Worm (Caenorhabditis elegans) whole organism, dauer: ENCODE results near the gene ckk-1.

Experiments
- unc-62 ChIP-seq: sonication (generic microtip); optimal IDR thresholded peaks from 2 replicates; lab custom pipeline; 2017; ENCODE audit warnings: missing biosample characterization, missing genetic modification reagents, missing genetic modification characterization

ckk-1 gene

DNA sequence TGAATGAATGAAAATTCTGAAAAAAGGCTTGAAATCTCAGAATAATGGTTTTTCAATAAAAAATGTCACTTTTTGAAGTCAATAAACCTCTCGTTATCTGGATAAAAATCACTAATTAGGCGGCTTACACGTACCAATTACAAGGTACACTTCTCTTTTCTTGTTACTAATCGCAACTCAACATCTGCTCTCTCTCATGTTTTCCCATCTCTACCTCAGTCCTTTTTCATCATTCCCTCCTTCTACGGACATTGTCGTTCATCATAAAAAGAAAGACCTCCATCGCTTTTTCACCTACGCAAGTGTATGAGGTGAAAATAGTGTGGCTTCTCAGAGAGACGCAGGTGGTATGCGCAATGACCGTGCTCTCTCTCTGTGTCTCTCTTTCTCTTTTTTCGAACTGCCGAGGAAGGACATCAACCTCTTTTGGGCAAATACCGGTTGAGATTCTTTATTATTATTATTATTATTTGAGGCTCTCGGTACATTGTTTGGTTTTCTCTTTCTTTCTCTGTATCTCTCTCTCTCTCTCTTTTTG is 32.7 kb downstream of the ckk-1 start:
- TF ChIP-seq unc-62 (GFP tag; lab: Kevin White, UChicago), result no peak

- no peak for TF ChIP-seq unc-62 (GFP tag; lab: Kevin White, UChicago)
Measured at ce11 chrIII:5674196-5674595, 38.9 kb downstream of the ckk-1 start.

- no peak for TF ChIP-seq unc-62 (GFP tag; lab: Kevin White, UChicago)
Measured at ce11 chrIII:5675384-5675984, 40.2 kb downstream of the ckk-1 start.

DNA sequence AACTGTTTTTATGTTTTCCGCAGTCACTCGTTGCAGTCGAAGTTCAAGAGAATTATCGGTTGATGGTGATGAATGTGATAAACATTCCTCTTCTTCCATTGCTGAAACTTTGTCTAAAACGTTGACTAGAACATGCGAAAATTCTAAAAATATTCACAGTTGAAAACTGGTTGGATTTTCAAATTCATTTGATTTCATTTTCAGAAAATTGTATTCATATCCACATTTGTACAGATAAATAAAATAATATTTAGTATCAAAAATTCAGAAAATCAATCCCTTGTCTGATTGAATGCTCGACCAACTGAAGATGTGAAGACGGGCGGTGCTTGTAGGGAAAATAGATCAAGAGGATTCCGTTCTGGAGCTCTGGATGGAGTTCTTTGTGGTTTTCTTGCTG is 42.5 kb downstream of the ckk-1 start, which contains the start of gene F54E7.9:
F54E7.9 (minus strand) TSS at position 101 of the 400 bp plus-strand sequence.
- TF ChIP-seq unc-62 (GFP tag; lab: Kevin White, UChicago), result no peak

- TF ChIP-seq unc-62 (GFP tag; lab: Kevin White, UChicago), result no peak
Measured at ce11 chrIII:5678935-5679334, 43.7 kb downstream of the ckk-1 start, which contains the start of the genes ska-3 and rps-12. ska-3 (minus strand) TSS chrIII:5679005. rps-12 (plus strand) TSS chrIII:5679298.

DNA sequence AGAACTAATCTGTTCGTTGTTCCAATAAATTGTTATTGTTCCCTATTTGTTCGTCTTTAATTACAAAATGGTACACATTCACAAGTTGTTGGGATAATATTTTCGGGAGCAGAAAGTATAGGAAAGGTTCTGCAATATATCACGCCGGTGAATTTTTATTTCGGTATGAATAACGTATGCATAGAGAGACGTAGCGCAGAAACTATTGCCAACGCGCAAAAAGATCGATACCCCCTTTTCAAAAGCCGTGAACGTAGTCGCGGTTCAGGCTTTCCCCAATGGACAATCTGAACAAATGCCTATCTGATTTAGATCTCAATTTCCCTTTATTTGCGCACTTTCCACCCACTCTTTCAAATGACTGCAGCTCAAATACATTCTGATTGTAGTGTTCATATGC is 44.9 kb downstream of the ckk-1 start, which contains the start of gene pst-2:
pst-2 (plus strand) TSS at position 293 of the 400 bp plus-strand sequence.
- no peak for TF ChIP-seq unc-62 (GFP tag; lab: Kevin White, UChicago)

ce11 chrIII:5683998-5684397 is 48.7 kb downstream of the ckk-1 start, which contains the start of gene rcan-1:
rcan-1 (minus strand) TSS chrIII:5684098.
- TF ChIP-seq unc-62 (GFP tag; lab: Kevin White, UChicago), result no peak

DNA sequence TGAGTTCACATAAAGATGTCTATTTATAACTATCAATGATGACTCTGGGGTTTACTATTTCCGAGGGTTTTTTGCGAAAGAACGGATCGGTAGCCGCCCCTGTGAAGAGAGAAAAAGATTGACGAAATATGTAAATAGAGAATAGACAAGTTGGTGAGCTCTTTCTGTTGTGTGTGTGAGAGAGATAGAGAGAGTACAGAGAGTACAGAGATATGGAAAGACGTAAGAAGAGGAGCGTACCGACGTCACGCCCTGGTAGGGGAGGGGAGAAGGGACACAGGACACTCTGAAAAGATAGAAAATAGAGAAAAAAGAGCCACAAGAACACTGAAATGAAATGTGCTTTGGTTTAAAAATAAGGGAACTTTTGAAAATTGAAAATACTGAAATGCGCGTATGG is 53.0 kb downstream of the ckk-1 start:
- no peak for TF ChIP-seq unc-62 (GFP tag; lab: Kevin White, UChicago)

ce11 chrIII:5691826-5692225 is 56.5 kb downstream of the ckk-1 start:
- TF ChIP-seq unc-62 (GFP tag; lab: Kevin White, UChicago), result no peak

ce11 chrIII:5692690-5693089 is 57.4 kb downstream of the ckk-1 start, which contains the start of the genes abi-1 and arle-14:
abi-1 (minus strand) TSS chrIII:5692740.
arle-14 (plus strand) TSS chrIII:5692906.
- no peak for TF ChIP-seq unc-62 (GFP tag; lab: Kevin White, UChicago)

- TF ChIP-seq unc-62 (GFP tag; lab: Kevin White, UChicago), result no peak
Measured at ce11 chrIII:5693736-5694135, 58.5 kb downstream of the ckk-1 start, which contains the start of gene B0336.13. B0336.13 (plus strand) TSS chrIII:5694036.

- no peak for TF ChIP-seq unc-62 (GFP tag; lab: Kevin White, UChicago)
Measured at ce11 chrIII:5697266-5697665, 62.0 kb downstream of the ckk-1 start, which contains the start of gene B0336.7. B0336.7 (minus strand) TSS chrIII:5697366.

ce11 chrIII:5697963-5698730 is 62.9 kb downstream of the ckk-1 start, which contains the start of the genes lgg-3 and rgs-5:
lgg-3 (minus strand) TSS chrIII:5698013.
rgs-5 (plus strand) TSS chrIII:5698555.
- no peak for TF ChIP-seq unc-62 (GFP tag; lab: Kevin White, UChicago)

ce11 chrIII:5701491-5701890 is 66.2 kb downstream of the ckk-1 start:
- no peak for TF ChIP-seq unc-62 (GFP tag; lab: Kevin White, UChicago)
